Fruit fly (Drosophila melanogaster) whole organism, embryonic: Measurements from ENCODE around the gene 14-3-3epsilon.

Experiments
- Abd-B ChIP-seq: fragments of 200-800 bp; sonication (Bioruptor generic); optimal IDR thresholded peaks from 2 replicates; lab custom pipeline; 2018; ENCODE audit warnings: missing biosample characterization, mild to moderate bottlenecking, missing genetic modification characterization, moderate library complexity
- Bgb ChIP-seq: fragments of 200-800 bp; sonication (Bioruptor generic); IDR thresholded peaks from 2 replicates; pipeline ENCODE4 v1.3.6; 2022; ENCODE audit warnings: missing biosample characterization, missing genetic modification characterization; ENCODE audit not compliant: partially characterized antibody
- CG12659 ChIP-seq: fragments of 200-800 bp; sonication (Bioruptor generic); optimal IDR thresholded peaks from 3 replicates; lab custom pipeline; 2017; ENCODE audit warnings: mild to moderate bottlenecking, missing biosample characterization, missing genetic modification reagents, missing genetic modification characterization
- CG13287 ChIP-seq: fragments of 200-800 bp; sonication (Bioruptor generic); IDR thresholded peaks from 2 replicates; pipeline ENCODE4 v1.3.6; 2022; ENCODE audit warnings: missing biosample characterization, missing genetic modification characterization; ENCODE audit not compliant: partially characterized antibody
- CG15601 ChIP-seq: fragments of 200-800 bp; sonication (Bioruptor generic); optimal IDR thresholded peaks from 3 replicates; lab custom pipeline; 2019; ENCODE audit warnings: missing biosample characterization, mild to moderate bottlenecking, missing genetic modification characterization, moderate library complexity
- CG16813 ChIP-seq: fragments of 200-800 bp; sonication (Bioruptor generic); IDR thresholded peaks from 3 replicates; pipeline ENCODE4 v1.3.6; 2022; ENCODE audit warnings: missing biosample characterization, missing genetic modification characterization; ENCODE audit not compliant: partially characterized antibody
- CG2202 ChIP-seq: fragments of 200-800 bp; sonication (Bioruptor generic); optimal IDR thresholded peaks from 2 replicates; lab custom pipeline; 2018; ENCODE audit warnings: missing biosample characterization, mild to moderate bottlenecking, missing genetic modification characterization
- CG32532 ChIP-seq: fragments of 200-800 bp; sonication (Bioruptor generic); IDR thresholded peaks from 2 replicates; pipeline ENCODE4 v1.3.6; 2022; ENCODE audit warnings: missing biosample characterization, missing genetic modification characterization
- CG3995 ChIP-seq: fragments of 200-800 bp; sonication (Bioruptor generic); optimal IDR thresholded peaks from 3 replicates; lab custom pipeline; 2016; ENCODE audit warnings: missing biosample characterization, missing genetic modification characterization
- CG4424 ChIP-seq: fragments of 200-800 bp; sonication (Bioruptor generic); optimal IDR thresholded peaks from 3 replicates; lab custom pipeline; 2016; ENCODE audit warnings: missing biosample characterization, missing genetic modification characterization
- CG4617 ChIP-seq: fragments of 200-800 bp; sonication (Bioruptor generic); optimal IDR thresholded peaks from 3 replicates; lab custom pipeline; 2016; ENCODE audit warnings: missing biosample characterization, missing genetic modification characterization, borderline replicate concordance
- CG5180 ChIP-seq: fragments of 200-800 bp; sonication (Bioruptor generic); optimal IDR thresholded peaks from 3 replicates; lab custom pipeline; 2017; ENCODE audit warnings: missing biosample characterization, missing genetic modification characterization, mild to moderate bottlenecking, moderate library complexity, missing genetic modification reagents
- CG6175 ChIP-seq: fragments of 200-800 bp; sonication (Bioruptor generic); IDR thresholded peaks from 3 replicates; pipeline ENCODE4 v1.3.6; 2022; ENCODE audit warnings: missing biosample characterization, missing genetic modification characterization
- CG6791 ChIP-seq: fragments of 200-800 bp; sonication (Bioruptor generic); IDR thresholded peaks from 3 replicates; pipeline ENCODE4 v1.3.6; 2022; ENCODE audit warnings: missing biosample characterization, missing genetic modification characterization; ENCODE audit not compliant: partially characterized antibody
- CG7786 ChIP-seq: fragments of 200-800 bp; sonication (Bioruptor generic); optimal IDR thresholded peaks from 2 replicates; lab custom pipeline; 2016; ENCODE audit warnings: missing biosample characterization, missing genetic modification characterization
- CG8290 ChIP-seq, 3 experiments: fragments of 200-800 bp; sonication (Bioruptor generic); optimal IDR thresholded peaks; 2 replicates each; lab custom pipeline; 2016 to 2019; ENCODE audit warnings: missing biosample characterization in 3 of 3, missing genetic modification characterization in 3 of 3, mild to moderate bottlenecking in 2 of 3, moderate library complexity in 1 of 3
- CG8765 ChIP-seq: fragments of 200-800 bp; sonication (Bioruptor generic); IDR thresholded peaks from 2 replicates; pipeline ENCODE4 v1.3.6; 2022; ENCODE audit warnings: missing biosample characterization, missing genetic modification characterization
- CG9727 ChIP-seq: fragments of 200-800 bp; sonication (Bioruptor generic); optimal IDR thresholded peaks from 3 replicates; lab custom pipeline; 2017; ENCODE audit warnings: missing biosample characterization, mild to moderate bottlenecking, missing genetic modification characterization
- CG9932 ChIP-seq: fragments of 200-800 bp; sonication (Bioruptor generic); IDR thresholded peaks from 2 replicates; pipeline ENCODE4 v1.3.6; 2022; ENCODE audit warnings: missing biosample characterization, missing genetic modification characterization
- D ChIP-seq, 2 experiments: fragments of 200-800 bp in 1 of 2; fragments of >200 bp in 1 of 2; sonication (Bioruptor generic) in 1 of 2; optimal IDR thresholded peaks; 2 replicates in 1 of 2; 3 replicates in 1 of 2; lab custom pipeline; 2017; ENCODE audit warnings: mild to moderate bottlenecking in 1 of 2, missing biosample characterization in 1 of 2, missing genetic modification characterization in 1 of 2, missing genetic modification reagents in 1 of 2
- Dip3 ChIP-seq: fragments of 200-800 bp; sonication (Bioruptor generic); optimal IDR thresholded peaks from 3 replicates; lab custom pipeline; 2016; ENCODE audit warnings: missing biosample characterization, missing genetic modification characterization
- Dref ChIP-seq: fragments of 200-800 bp; sonication (Bioruptor generic); IDR thresholded peaks from 2 replicates; pipeline ENCODE4 v1.3.6; 2022; ENCODE audit warnings: missing biosample characterization, missing genetic modification characterization
- Ets97D ChIP-seq: fragments of 200-800 bp; sonication (Bioruptor generic); optimal IDR thresholded peaks from 3 replicates; lab custom pipeline; 2016; ENCODE audit warnings: missing biosample characterization, missing genetic modification characterization
- Fer2 ChIP-seq: fragments of 200-800 bp; sonication (Bioruptor generic); optimal IDR thresholded peaks from 2 replicates; lab custom pipeline; 2018; ENCODE audit warnings: missing biosample characterization, mild to moderate bottlenecking, missing genetic modification characterization, moderate library complexity
- HHEX ChIP-seq: fragments of 200-800 bp; sonication (Bioruptor generic); optimal IDR thresholded peaks from 3 replicates; lab custom pipeline; 2017; ENCODE audit warnings: missing biosample characterization, mild to moderate bottlenecking, missing genetic modification characterization, missing genetic modification reagents
- Lhr ChIP-seq: fragments of 200-800 bp; sonication (Bioruptor generic); optimal IDR thresholded peaks from 3 replicates; lab custom pipeline; 2017; ENCODE audit warnings: mild to moderate bottlenecking, missing biosample characterization, missing genetic modification reagents, missing genetic modification characterization
- Mad ChIP-seq: fragments of 200-800 bp; sonication (Bioruptor generic); optimal IDR thresholded peaks from 2 replicates; lab custom pipeline; 2016; ENCODE audit warnings: missing biosample characterization, missing genetic modification characterization
- Ptx1 ChIP-seq: fragments of 200-800 bp; sonication (Bioruptor generic); IDR thresholded peaks from 2 replicates; pipeline ENCODE4 v1.3.6; 2022; ENCODE audit warnings: missing biosample characterization, missing genetic modification characterization
- Ravus ChIP-seq: fragments of 200-800 bp; sonication (Bioruptor generic); IDR thresholded peaks from 2 replicates; pipeline ENCODE4 v1.3.6; 2022; ENCODE audit warnings: missing biosample characterization, missing genetic modification characterization
- Sry-δ ChIP-seq: fragments of 200-800 bp; sonication (Bioruptor generic); optimal IDR thresholded peaks from 2 replicates; lab custom pipeline; 2016; ENCODE audit warnings: missing biosample characterization, missing genetic modification characterization
- ac ChIP-seq: fragments of 200-800 bp; sonication (Bioruptor generic); optimal IDR thresholded peaks from 3 replicates; lab custom pipeline; 2017; ENCODE audit warnings: missing biosample characterization, mild to moderate bottlenecking, missing genetic modification characterization
- amos ChIP-seq: fragments of 200-800 bp; sonication (Bioruptor generic); IDR thresholded peaks from 2 replicates; pipeline ENCODE4 v1.3.6; 2022; ENCODE audit warnings: missing biosample characterization, missing genetic modification characterization; ENCODE audit not compliant: partially characterized antibody
- danr ChIP-seq: fragments of 200-800 bp; sonication (Bioruptor generic); IDR thresholded peaks from 2 replicates; pipeline ENCODE4 v1.3.6; 2022; ENCODE audit warnings: missing biosample characterization, missing genetic modification characterization
- dati ChIP-seq: fragments of 200-800 bp; sonication (Bioruptor generic); IDR thresholded peaks from 2 replicates; pipeline ENCODE4 v1.3.6; 2022; ENCODE audit warnings: missing biosample characterization, missing genetic modification characterization
- hkb ChIP-seq, 2 experiments: fragments of 200-800 bp in 1 of 2; fragments of >200 bp in 1 of 2; sonication (Bioruptor generic) in 1 of 2; IDR thresholded peaks in 1 of 2; optimal IDR thresholded peaks in 1 of 2; 2 replicates each; pipeline versions ENCODE4 v1.3.6 to Lab custom; 2017 to 2022; ENCODE audit warnings: missing biosample characterization in 1 of 2, missing genetic modification characterization in 1 of 2
- ind ChIP-seq: fragments of 200-800 bp; sonication (Bioruptor generic); optimal IDR thresholded peaks from 3 replicates; lab custom pipeline; 2016; ENCODE audit warnings: missing biosample characterization, missing genetic modification characterization
- lab ChIP-seq: fragments of 200-800 bp; sonication (Bioruptor generic); optimal IDR thresholded peaks from 3 replicates; lab custom pipeline; 2017; ENCODE audit warnings: missing biosample characterization, missing genetic modification characterization, mild to moderate bottlenecking, moderate library complexity, missing genetic modification reagents
- nmo ChIP-seq: fragments of 200-800 bp; sonication (Bioruptor generic); optimal IDR thresholded peaks from 2 replicates; lab custom pipeline; 2018; ENCODE audit warnings: missing biosample characterization, mild to moderate bottlenecking, missing genetic modification characterization, moderate library complexity
- odd ChIP-seq: fragments of 200-800 bp; sonication (Bioruptor generic); optimal IDR thresholded peaks from 2 replicates; lab custom pipeline; 2017; ENCODE audit warnings: missing biosample characterization, mild to moderate bottlenecking, missing genetic modification characterization
- otp ChIP-seq: fragments of 200-800 bp; sonication (Bioruptor generic); IDR thresholded peaks from 3 replicates; pipeline ENCODE4, ENCODE4 v1.3.6; 2022; ENCODE audit warnings: missing biosample characterization, missing genetic modification characterization
- seq ChIP-seq: fragments of 200-800 bp; sonication (Bioruptor generic); IDR thresholded peaks from 2 replicates; pipeline ENCODE4 v1.3.6; 2022; ENCODE audit warnings: missing biosample characterization, missing genetic modification characterization
- stwl ChIP-seq: fragments of 200-800 bp; sonication (Bioruptor generic); optimal IDR thresholded peaks from 3 replicates; lab custom pipeline; 2018; ENCODE audit warnings: missing biosample characterization, mild to moderate bottlenecking, missing genetic modification characterization, moderate library complexity
- tgo ChIP-seq: fragments of 200-800 bp; sonication (Bioruptor generic); IDR thresholded peaks from 3 replicates; pipeline ENCODE4 v1.3.6; 2022; ENCODE audit warnings: missing biosample characterization, missing genetic modification characterization
- trem ChIP-seq: fragments of 200-800 bp; optimal IDR thresholded peaks from 3 replicates; lab custom pipeline; 2019; ENCODE audit warnings: missing biosample characterization, mild to moderate bottlenecking, missing genetic modification characterization, moderate library complexity
- unpg ChIP-seq: fragments of 200-800 bp; sonication (Bioruptor generic); optimal IDR thresholded peaks from 3 replicates; lab custom pipeline; 2018; ENCODE audit warnings: missing biosample characterization, mild to moderate bottlenecking, missing genetic modification characterization, moderate library complexity
- zfh2 ChIP-seq: fragments of 200-800 bp; sonication (Bioruptor generic); optimal IDR thresholded peaks from 2 replicates; lab custom pipeline; 2016; ENCODE audit warnings: missing biosample characterization, missing genetic modification characterization

14-3-3epsilon gene

DNA sequence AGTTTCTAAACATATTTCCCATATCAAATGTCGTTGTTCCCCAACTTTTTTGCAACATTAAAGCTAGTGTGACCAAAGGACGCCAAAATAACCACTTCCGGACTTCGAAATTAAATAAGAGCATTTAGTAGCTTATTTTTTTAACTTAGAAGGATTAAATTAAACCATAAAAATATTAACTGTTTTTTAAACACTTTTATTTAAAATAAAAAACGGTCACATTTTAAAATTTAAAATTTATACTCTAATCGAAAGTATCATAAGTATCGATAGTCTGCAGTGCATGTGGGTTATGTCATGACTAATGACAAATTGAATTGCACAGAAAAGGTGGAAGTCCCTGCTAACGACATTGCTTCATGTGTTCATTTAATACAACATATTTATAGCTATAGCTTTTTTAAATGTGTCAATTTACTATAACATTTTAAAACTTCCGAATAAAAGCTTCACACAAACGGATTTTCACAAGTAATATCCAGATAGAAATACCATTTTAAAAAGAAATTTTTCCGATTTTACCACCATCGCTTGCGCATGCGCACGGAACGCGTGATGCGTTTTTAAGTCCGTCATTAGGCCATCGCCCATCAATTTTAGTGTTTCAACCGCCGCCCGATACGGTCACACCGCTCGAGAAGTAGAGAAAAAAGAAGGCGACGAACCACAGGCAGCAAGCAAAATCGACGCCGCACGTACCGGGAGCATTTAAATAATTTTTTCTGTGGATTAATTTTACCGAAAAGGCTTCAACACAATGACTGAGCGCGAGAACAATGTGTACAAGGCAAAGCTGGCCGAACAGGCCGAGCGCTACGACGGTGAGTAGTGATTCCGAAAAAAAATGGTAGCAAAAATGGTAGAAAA, at the start of gene 14-3-3epsilon, which contains the start of gene CG7156 (continued):
- TF ChIP-seq ac (GFP tag; lab: Kevin White, UChicago) (no peak), Ptx1 (GFP tag; lab: Robert Waterston, UW) (peak; percentile 52), stwl (tag; lab: Kevin White, UChicago) (peak; percentile 12), Fer2 (tag; lab: Kevin White, UChicago) (no peak), Ravus (GFP tag; lab: Robert Waterston, UW) (no peak), CG8290 (GFP tag; optimal IDR thresholded peaks at IDR 0.05; lab: Kevin White, UChicago) (peak; percentile 42), CG8290 (tag; optimal IDR thresholded peaks at IDR 0.05; lab: Kevin White, UChicago) (no peak), CG32532 (GFP tag; lab: Robert Waterston, UW) (peak; percentile 57; the same call in 1 of the 2 replicates), CG6175 (GFP tag; lab: Robert Waterston, UW) (no peak), CG3995 (GFP tag; lab: Kevin White, UChicago) (no peak), ind (GFP tag; lab: Kevin White, UChicago) (peak; percentile 32), CG6791 (GFP tag; lab: Robert Waterston, UW) (peak; percentile 52; the same call in 2 of the 3 replicates), CG13287 (GFP tag; lab: Robert Waterston, UW) (peak; percentile 59), trem (tag; lab: Kevin White, UChicago) (peak; percentile 77), CG2202 (tag; lab: Kevin White, UChicago) (peak; percentile 20), zfh2 (GFP tag; lab: Kevin White, UChicago) (peak; percentile 11), unpg (peak; percentile 73), amos (GFP tag; lab: Robert Waterston, UW) (peak; percentile 64), HHEX (GFP tag; lab: Kevin White, UChicago) (peak; percentile 19), D (optimal IDR thresholded peaks at IDR 0.05; lab: Kevin White, UChicago) (no peak), D (GFP tag; optimal IDR thresholded peaks at IDR 0.05; lab: Kevin White, UChicago) (no peak), Mad (GFP tag; lab: Kevin White, UChicago) (peak; percentile 23), CG7786 (no peak), lab (GFP tag; lab: Kevin White, UChicago) (peak; percentile 42), seq (peak; percentile 36; the same call in 1 of the 2 replicates), CG5180 (GFP tag; lab: Kevin White, UChicago) (no peak), Abd-B (GFP tag; lab: Kevin White, UChicago) (peak; percentile 71), CG4617 (GFP tag; lab: Kevin White, UChicago) (peak; percentile 40), tgo (GFP tag; lab: Robert Waterston, UW) (peak; percentile 22; the same call in 1 of the 3 replicates), dati (GFP tag; lab: Robert Waterston, UW) (no peak), hkb (optimal IDR thresholded peaks at IDR 0.05; lab: Kevin White, UChicago) (peak; percentile 77), hkb (GFP tag; IDR thresholded peaks at IDR 0.05; lab: Robert Waterston, UW) (peak; percentile 61), CG9727 (GFP tag; lab: Kevin White, UChicago) (peak; percentile 60), Ets97D (GFP tag; lab: Kevin White, UChicago) (peak; percentile 81), nmo (GFP tag; lab: Kevin White, UChicago) (peak; percentile 76), Dip3 (no peak), Sry-δ (GFP tag; lab: Kevin White, UChicago) (peak; percentile 72), CG15601 (tag; lab: Kevin White, UChicago) (peak; percentile 71), Dref (GFP tag; lab: Robert Waterston, UW) (peak; percentile 61), CG16813 (GFP tag; lab: Robert Waterston, UW) (peak; percentile 70), otp (GFP tag; lab: Robert Waterston, UW) (0 out of 3 replicates have a peak, but pooled peaks have one; percentile 19), Lhr (GFP tag; lab: Kevin White, UChicago) (peak; percentile 92), odd (GFP tag; lab: Kevin White, UChicago) (peak; percentile 26), danr (no peak), CG4424 (GFP tag; lab: Kevin White, UChicago) (peak; percentile 24), Bgb (GFP tag; lab: Robert Waterston, UW) (0 out of 2 replicates have a peak, but pooled peaks have one; percentile 51), CG8765 (no peak), CG9932 (0 out of 2 replicates have a peak, but pooled peaks have one; percentile 3), CG12659 (peak; percentile 68)
